Fruit fly (Drosophila melanogaster): ENCODE data around the gene CG12885.

The CG12885 gene

DNA sequence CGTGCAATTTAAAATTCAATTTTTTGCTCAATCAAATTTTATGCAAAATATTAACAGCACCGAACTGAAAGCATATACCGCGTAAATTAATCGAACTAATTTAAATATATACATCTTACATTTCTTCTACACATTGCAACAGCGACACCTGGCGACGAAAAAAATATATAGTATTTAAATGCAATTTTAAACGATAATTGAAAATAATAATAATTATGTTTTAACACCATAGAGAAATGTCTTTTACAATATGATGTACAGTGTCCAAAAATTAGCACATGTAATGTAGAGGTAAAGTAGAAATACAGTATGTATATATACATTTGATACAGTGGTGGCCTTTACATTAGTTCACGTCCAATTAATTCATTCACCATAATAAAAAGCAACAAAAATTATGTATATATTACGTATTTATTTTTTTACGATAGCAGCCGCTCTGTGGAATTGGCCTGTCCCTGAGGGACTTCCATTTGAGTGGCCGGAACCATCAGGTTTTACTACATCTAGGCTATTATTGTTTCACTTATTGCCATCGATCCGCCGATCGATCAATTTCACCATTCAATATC is 26.8 kb downstream of the CG12885 start:
- TF ChIP-seq trem (tag; optimal IDR thresholded peaks at IDR 0.05) (peak; percentile 1), sqz (GFP tag; optimal IDR thresholded peaks at IDR 0.05) (no peak), CG30403 (GFP tag; optimal IDR thresholded peaks at IDR 0.05) (no peak), CHES-1-like (GFP tag; optimal IDR thresholded peaks at IDR 0.05) (no peak), CG12071 (GFP tag; optimal IDR thresholded peaks at IDR 0.05) (no peak), CG12769 (tag; optimal IDR thresholded peaks at IDR 0.05) (no peak), CG18476 (GFP tag; optimal IDR thresholded peaks at IDR 0.05) (no peak), tio (GFP tag; optimal IDR thresholded peaks at IDR 0.05) (no peak), Hey (tag; optimal IDR thresholded peaks at IDR 0.05) (no peak), MBD-R2 (GFP tag; IDR thresholded peaks at IDR 0.05) (no peak), CG31388 (GFP tag; optimal IDR thresholded peaks at IDR 0.05) (no peak), H2.0 (GFP tag; IDR thresholded peaks at IDR 0.05) (no peak), peb (GFP tag; IDR thresholded peaks at IDR 0.05) (no peak), Xrp1 (GFP tag; IDR thresholded peaks at IDR 0.05) (0 out of 2 replicates have a peak, but pooled peaks have one; percentile 11), CG10565 (GFP tag; optimal IDR thresholded peaks at IDR 0.05) (no peak), Abd-B (GFP tag; optimal IDR thresholded peaks at IDR 0.05) (peak; percentile 28), ab (GFP tag; optimal IDR thresholded peaks at IDR 0.05) (no peak), CG2712 (tag; optimal IDR thresholded peaks at IDR 0.05) (peak; percentile 58), zen (tag; optimal IDR thresholded peaks at IDR 0.05) (peak; percentile 24), CG14441 (GFP tag; IDR thresholded peaks at IDR 0.05) (0 out of 2 replicates have a peak, but pooled peaks have one; percentile 15), ATbp (GFP tag; optimal IDR thresholded peaks at IDR 0.05) (no peak), Chrac-16 (GFP tag; optimal IDR thresholded peaks at IDR 0.05) (no peak), so (GFP tag; IDR thresholded peaks at IDR 0.05) (0 out of 3 replicates have a peak, but pooled peaks have one; percentile 25), CG15696 (tag; optimal IDR thresholded peaks at IDR 0.05) (no peak), phol (tag; optimal IDR thresholded peaks at IDR 0.05) (peak; percentile 4), oc (tag; optimal IDR thresholded peaks at IDR 0.05) (no peak), CG3163 (GFP tag; optimal IDR thresholded peaks at IDR 0.05) (no peak), jigr1 (GFP tag; IDR thresholded peaks at IDR 0.05) (peak; percentile 46; the same call in 1 of the 3 replicates), Stat92E (GFP tag; optimal IDR thresholded peaks at IDR 0.05) (no peak), CG15514 (GFP tag; optimal IDR thresholded peaks at IDR 0.05) (no peak), D19B (GFP tag; optimal IDR thresholded peaks at IDR 0.05) (no peak), aop (GFP tag; IDR thresholded peaks at IDR 0.05) (no peak), az2 (GFP tag; optimal IDR thresholded peaks at IDR 0.05) (no peak), corto (GFP tag; optimal IDR thresholded peaks at IDR 0.05) (no peak), MTF-1 (GFP tag; optimal IDR thresholded peaks at IDR 0.05; ENCODE audit: borderline replicate concordance) (no peak), pzg (GFP tag; optimal IDR thresholded peaks at IDR 0.05) (no peak), luna (GFP tag; optimal IDR thresholded peaks at IDR 0.05) (no peak), CG4617 (GFP tag; optimal IDR thresholded peaks at IDR 0.05; ENCODE audit: borderline replicate concordance) (no peak), Gsc (GFP tag; IDR thresholded peaks at IDR 0.05) (no peak), Jarid2 (GFP tag; optimal IDR thresholded peaks at IDR 0.05) (no peak), BtbVII (GFP tag; optimal IDR thresholded peaks at IDR 0.05) (no peak), CG3065 (GFP tag; optimal IDR thresholded peaks at IDR 0.05) (no peak), CG14667 (GFP tag; IDR thresholded peaks at IDR 0.05) (no peak), CG6791 (GFP tag; IDR thresholded peaks at IDR 0.05; ENCODE audit: partially characterized antibody) (peak; percentile 52; the same call in 1 of the 3 replicates), sob (GFP tag; IDR thresholded peaks at IDR 0.05) (no peak), CG5180 (GFP tag; optimal IDR thresholded peaks at IDR 0.05) (no peak), CG7745 (tag; optimal IDR thresholded peaks at IDR 0.05) (no peak), BEAF-32 (GFP tag; optimal IDR thresholded peaks at IDR 0.05) (no peak), Fer1 (GFP tag; optimal IDR thresholded peaks at IDR 0.05) (no peak), E2f2 (GFP tag; IDR thresholded peaks at IDR 0.05) (no peak)
